Worm (Caenorhabditis elegans) whole organism, L1 larva: Measurements from ENCODE around the gene Y47D7A.7.
A peak's percentile ranks its signal among the peaks of the same experiment; 100 is the strongest.

ENCODE experiments used
- C04F5.9 ChIP-seq: sonication (generic microtip); optimal IDR thresholded peaks from 2 replicates; lab custom pipeline; 2016; ENCODE audit warnings: missing genetic modification characterization, missing compliant biosample characterization
- aha-1 ChIP-seq: fragments of 150-350 bp; optimal IDR thresholded peaks from 2 replicates; lab custom pipeline; 2014; ENCODE audit warnings: missing biosample characterization, missing genetic modification characterization
- aly-2 ChIP-seq: fragments of 150-350 bp; optimal IDR thresholded peaks from 2 replicates; lab custom pipeline; 2014; ENCODE audit warnings: missing biosample characterization, missing genetic modification characterization
- blmp-1 ChIP-seq: fragments of 150-350 bp; optimal IDR thresholded peaks from 2 replicates; lab custom pipeline; 2014; ENCODE audit warnings: missing biosample characterization, missing genetic modification characterization
- ceh-63 ChIP-seq: fragments of 200-800 bp; sonication (Bioruptor generic); optimal IDR thresholded peaks from 2 replicates; lab custom pipeline; 2018; ENCODE audit warnings: mild to moderate bottlenecking, missing genetic modification characterization, missing compliant biosample characterization
- ceh-8 ChIP-seq: fragments of 200-800 bp; sonication (Bioruptor generic); optimal IDR thresholded peaks from 2 replicates; lab custom pipeline; 2018; ENCODE audit warnings: mild to moderate bottlenecking, missing genetic modification characterization, moderate library complexity, missing compliant biosample characterization
- efl-1 ChIP-seq, 4 experiments: fragments of 150-350 bp; optimal IDR thresholded peaks in 3 of 4; peaks in 1 of 4; 1 replicate in 1 of 4; 2 replicates in 3 of 4; lab custom pipeline; 2014; ENCODE audit warnings: missing biosample characterization in 2 of 4, missing genetic modification characterization in 2 of 4, missing genetic modification reagents in 2 of 4
- egl-13 ChIP-seq: sonication (generic microtip); optimal IDR thresholded peaks from 2 replicates; lab custom pipeline; 2016; ENCODE audit warnings: missing genotype, missing genetic modification reagents, missing genetic modification characterization, missing compliant biosample characterization
- fkh-10 ChIP-seq: sonication (generic microtip); optimal IDR thresholded peaks from 2 replicates; lab custom pipeline; 2017; ENCODE audit warnings: missing biosample characterization, missing genetic modification reagents, missing genetic modification characterization
- fkh-4 ChIP-seq: sonication (generic microtip); optimal IDR thresholded peaks from 2 replicates; lab custom pipeline; 2016; ENCODE audit warnings: missing compliant biosample characterization, missing genetic modification characterization, borderline replicate concordance
- jun-1 ChIP-seq: fragments of 150-350 bp; optimal IDR thresholded peaks from 2 replicates; lab custom pipeline; 2014; ENCODE audit warnings: missing biosample characterization, missing genetic modification reagents, missing genetic modification characterization
- lin-13 ChIP-seq: fragments of 150-350 bp; optimal IDR thresholded peaks from 2 replicates; lab custom pipeline; 2014; ENCODE audit warnings: missing biosample characterization, missing genetic modification reagents, missing genetic modification characterization
- lin-15B ChIP-seq: fragments of 150-350 bp; sonication (generic microtip); optimal IDR thresholded peaks from 3 replicates; lab custom pipeline; 2014; ENCODE audit warnings: missing biosample characterization, missing genetic modification characterization
- lin-35 ChIP-seq, 2 experiments: fragments of 150-350 bp; optimal IDR thresholded peaks; 2 replicates each; lab custom pipeline; 2014; ENCODE audit warnings: missing biosample characterization in 2 of 2, missing genetic modification characterization in 2 of 2, missing genetic modification reagents in 2 of 2
- mef-2 ChIP-seq: fragments of 150-350 bp; optimal IDR thresholded peaks from 2 replicates; lab custom pipeline; 2014; ENCODE audit warnings: missing biosample characterization, missing genetic modification characterization
- nhr-20 ChIP-seq: sonication (generic microtip); optimal IDR thresholded peaks from 2 replicates; lab custom pipeline; 2016; ENCODE audit warnings: mild to moderate bottlenecking, missing genetic modification characterization, missing compliant biosample characterization
- nhr-28 ChIP-seq: fragments of 150-350 bp; optimal IDR thresholded peaks from 2 replicates; lab custom pipeline; 2014; ENCODE audit warnings: missing biosample characterization, missing genetic modification characterization
- nhr-77 ChIP-seq: fragments of 150-350 bp; optimal IDR thresholded peaks from 2 replicates; lab custom pipeline; 2014; ENCODE audit warnings: missing biosample characterization, missing genetic modification characterization
- nhr-84 ChIP-seq: sonication (generic microtip); optimal IDR thresholded peaks from 2 replicates; lab custom pipeline; 2017; ENCODE audit warnings: missing biosample characterization, missing genetic modification characterization
- pax-3 ChIP-seq: fragments of 200-800 bp; sonication (Bioruptor generic); optimal IDR thresholded peaks from 2 replicates; lab custom pipeline; 2018; ENCODE audit warnings: mild to moderate bottlenecking, missing genetic modification characterization, moderate library complexity, missing compliant biosample characterization
- pqm-1 ChIP-seq: sonication (generic microtip); optimal IDR thresholded peaks from 3 replicates; lab custom pipeline; 2017; ENCODE audit warnings: missing biosample characterization, missing genetic modification characterization
- rnt-1 ChIP-seq: sonication (generic microtip); optimal IDR thresholded peaks from 2 replicates; lab custom pipeline; 2016; ENCODE audit warnings: mild to moderate bottlenecking, missing genetic modification characterization, moderate library complexity, missing compliant biosample characterization
- sup-37 ChIP-seq: fragments of 200-800 bp; sonication (Bioruptor generic); optimal IDR thresholded peaks from 2 replicates; lab custom pipeline; 2018; ENCODE audit warnings: mild to moderate bottlenecking, missing genetic modification characterization, missing compliant biosample characterization
- tlp-1 ChIP-seq: fragments of 150-350 bp; optimal IDR thresholded peaks from 2 replicates; lab custom pipeline; 2014; ENCODE audit warnings: missing biosample characterization, missing genetic modification characterization
- unc-130 ChIP-seq: fragments of 150-350 bp; optimal IDR thresholded peaks from 2 replicates; lab custom pipeline; 2017; ENCODE audit warnings: missing biosample characterization, missing genetic modification characterization, inconsistent platforms
- zip-4 ChIP-seq: fragments of 200-800 bp; sonication (Bioruptor generic); optimal IDR thresholded peaks from 2 replicates; lab custom pipeline; 2018; ENCODE audit warnings: mild to moderate bottlenecking, missing genetic modification characterization, moderate library complexity, missing compliant biosample characterization
- ztf-4 ChIP-seq: fragments of 150-350 bp; optimal IDR thresholded peaks from 2 replicates; lab custom pipeline; 2014; ENCODE audit warnings: missing biosample characterization, missing genetic modification characterization

Y47D7A.7 gene

ce11 chrV:4447637-4448036 lies 28.0 kb upstream of the Y47D7A.7 start:
- TF ChIP-seq jun-1 (tag; lab: Kevin White, UChicago) (no peak), lin-13 (GFP tag; lab: Kevin White, UChicago) (no peak), zip-4 (GFP tag; lab: Kevin White, UChicago) (no peak), sup-37 (no peak), aly-2 (tag; lab: Kevin White, UChicago) (no peak), unc-130 (tag; lab: Kevin White, UChicago) (no peak), aha-1 (tag; lab: Kevin White, UChicago) (no peak), ztf-4 (tag; lab: Kevin White, UChicago) (no peak), blmp-1 (tag; lab: Kevin White, UChicago) (no peak), efl-1 (optimal IDR thresholded peaks at IDR 0.05; lab: Kevin White, UChicago) (no peak), efl-1 (GFP tag; optimal IDR thresholded peaks at IDR 0.05 in 1 of 2; lab: Kevin White, UChicago) (no peak), egl-13 (tag; lab: Kevin White, UChicago) (no peak), fkh-4 (tag; lab: Kevin White, UChicago) (no peak), fkh-10 (GFP tag; lab: Kevin White, UChicago) (no peak)

- no peak for TF ChIP-seq mef-2
- TF ChIP-seq efl-1 (optimal IDR thresholded peaks at IDR 0.05; lab: Kevin White, UChicago): no peak
- TF ChIP-seq efl-1 (GFP tag; optimal IDR thresholded peaks at IDR 0.05 in 1 of 2; lab: Kevin White, UChicago): peak in 1 of 2 experiments; percentile 88
- peak; percentile 23 for TF ChIP-seq nhr-20 (tag; lab: Kevin White, UChicago)
- TF ChIP-seq lin-35 (GFP tag; optimal IDR thresholded peaks at IDR 0.05; lab: Kevin White, UChicago): peak in 1 of 2 experiments; percentile 21
These were observed 23.2 kb upstream of the Y47D7A.7 start, which contains the start of gene rft-1 for ce11 chrV:4442749-4443381. rft-1 (minus strand) TSS chrV:4443223.

ce11 chrV:4437215-4437614 lies 17.5 kb upstream of the Y47D7A.7 start:
- TF ChIP-seq blmp-1 (tag; lab: Kevin White, UChicago) (peak; percentile 59), egl-13 (tag; lab: Kevin White, UChicago) (no peak)

ce11 chrV:4435411-4435981 lies 15.8 kb upstream of the Y47D7A.7 start, which contains the start of gene Y47D7A.13:
Y47D7A.13 (minus strand) TSS chrV:4435927.
- TF ChIP-seq ceh-8 (peak; percentile 52), rnt-1 (tag; lab: Kevin White, UChicago) (no peak), nhr-84 (tag; lab: Kevin White, UChicago) (no peak)

- TF ChIP-seq unc-130 (tag; lab: Kevin White, UChicago) (no peak), ceh-8 (peak; percentile 62)
These were observed 13.1 kb upstream of the Y47D7A.7 start, which contains the start of gene Y47D7A.15 for ce11 chrV:4432783-4433237. Y47D7A.15 (minus strand) TSS chrV:4433187.

ce11 chrV:4429576-4429975 lies 9.9 kb upstream of the Y47D7A.7 start, which contains the start of gene Y47D7A.12:
Y47D7A.12 (minus strand) TSS chrV:4429676.
- no peak for TF ChIP-seq lin-15B (tag; lab: Kevin White, UChicago)
- no peak for TF ChIP-seq nhr-84 (tag; lab: Kevin White, UChicago)
- TF ChIP-seq nhr-28 (tag; lab: Kevin White, UChicago): no peak
- no peak for TF ChIP-seq pax-3 (tag; lab: Kevin White, UChicago)
- no peak for TF ChIP-seq pqm-1 (tag; lab: Kevin White, UChicago)
- no peak for TF ChIP-seq ceh-63 (GFP tag; lab: Kevin White, UChicago)
- no peak for TF ChIP-seq C04F5.9 (tag; lab: Kevin White, UChicago)
- no peak for TF ChIP-seq tlp-1 (tag; lab: Kevin White, UChicago)
- TF ChIP-seq nhr-77 (tag; lab: Kevin White, UChicago): no peak
